Worm (Caenorhabditis elegans) whole organism, midembryonic: ENCODE results near the gene M163.8.

Experiments used
- klf-2 ChIP-seq: fragments of 200-800 bp; sonication (Bioruptor generic); conservative IDR thresholded peaks from 2 replicates; pipeline ENCODE4 v1.3.6; 2022; ENCODE audit warnings: missing genetic modification reagents, missing genetic modification characterization, missing compliant biosample characterization
- med-1 ChIP-seq: sonication (generic microtip); optimal IDR thresholded peaks from 2 replicates; lab custom pipeline; 2017; ENCODE audit warnings: missing genetic modification characterization, mild to moderate bottlenecking, missing compliant biosample characterization, antibody characterized with exemption, missing genetic modification reagents; ENCODE audit not compliant: insufficient read depth
- ztf-23 ChIP-seq: fragments of 200-800 bp; sonication (Bioruptor generic); IDR thresholded peaks from 2 replicates; pipeline ENCODE4 v1.3.6; 2022; ENCODE audit warnings: missing genetic modification reagents, missing genetic modification characterization, missing compliant biosample characterization

DNA sequence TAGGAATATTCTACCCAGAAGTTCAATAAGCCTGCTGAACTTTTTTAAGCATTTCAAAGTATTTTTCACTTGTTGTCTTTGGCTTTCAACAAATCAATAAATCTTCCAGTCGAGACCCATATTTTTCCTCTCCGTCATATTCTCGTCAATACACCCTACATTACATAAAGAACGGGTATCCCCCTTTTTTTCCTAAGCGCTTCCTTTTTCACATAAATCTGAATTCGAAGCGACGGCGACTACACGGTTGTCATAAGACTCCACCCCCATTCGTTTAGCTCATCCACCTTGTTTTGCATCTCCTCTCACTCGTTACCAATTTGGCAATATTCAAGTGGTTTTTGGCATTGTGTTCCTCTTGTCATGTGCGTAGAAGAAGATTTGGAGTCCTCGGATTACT lies 15.6 kb upstream of the M163.8 start, which contains the start of gene M163.9:
- TF ChIP-seq ztf-23 (GFP tag; lab: Robert Waterston, UW) (no peak), klf-2 (no peak), med-1 (GFP tag; lab: Kevin White, UChicago) (no peak)
